Worm (Caenorhabditis elegans) whole organism, young adult: ENCODE measurements around the gene srg-34.
A peak's percentile ranks its signal among the peaks of the same experiment; 100 is the strongest.

Experiments used
- B0035.1 ChIP-seq: sonication (generic microtip); optimal IDR thresholded peaks from 2 replicates; lab custom pipeline; 2016; ENCODE audit warnings: missing genetic modification characterization, mild to moderate bottlenecking, missing compliant biosample characterization, missing genotype, missing genetic modification reagents
- D2030.7 ChIP-seq: fragments of 200-800 bp; sonication (Bioruptor generic); IDR thresholded peaks from 2 replicates; pipeline ENCODE4 v1.3.6; 2022; ENCODE audit warnings: missing genetic modification reagents, missing genetic modification characterization, missing compliant biosample characterization
- F23B12.7 ChIP-seq: sonication (generic microtip); optimal IDR thresholded peaks from 2 replicates; lab custom pipeline; 2017; ENCODE audit warnings: missing genetic modification characterization, mild to moderate bottlenecking, missing compliant biosample characterization, antibody characterized with exemption, moderate library complexity; ENCODE audit not compliant: insufficient read depth
- F33H1.4 ChIP-seq: fragments of 200-800 bp; sonication (Bioruptor generic); IDR thresholded peaks from 2 replicates; pipeline ENCODE4 v1.3.6; 2022; ENCODE audit warnings: missing genetic modification reagents, missing genetic modification characterization, missing compliant biosample characterization
- F37B4.10 ChIP-seq: fragments of 200-800 bp; sonication (Bioruptor generic); IDR thresholded peaks from 2 replicates; pipeline ENCODE4 v1.3.6; 2022; ENCODE audit warnings: missing genetic modification characterization, missing compliant biosample characterization
- F39B2.1 ChIP-seq: fragments of 200-800 bp; sonication (Bioruptor generic); IDR thresholded peaks from 2 replicates; pipeline ENCODE4 v1.3.6; 2022; ENCODE audit warnings: missing genetic modification reagents, missing genetic modification characterization, missing compliant biosample characterization
- K12H6.12 ChIP-seq: fragments of 200-800 bp; sonication (Bioruptor generic); optimal IDR thresholded peaks from 2 replicates; lab custom pipeline; 2018; ENCODE audit warnings: mild to moderate bottlenecking, missing genetic modification characterization, missing compliant biosample characterization
- T26A5.8 ChIP-seq: sonication (generic microtip); optimal IDR thresholded peaks from 2 replicates; lab custom pipeline; 2016; ENCODE audit warnings: missing genetic modification characterization, missing compliant biosample characterization
- Y53F4B.3 ChIP-seq: fragments of 200-800 bp; sonication (Bioruptor generic); IDR thresholded peaks from 2 replicates; pipeline ENCODE4 v1.3.6; 2022; ENCODE audit warnings: missing genetic modification reagents, missing genetic modification characterization, missing compliant biosample characterization
- Y53G8AR.9 ChIP-seq: fragments of 200-800 bp; sonication (Bioruptor generic); conservative IDR thresholded peaks from 2 replicates; pipeline ENCODE4 v1.3.6; 2022; ENCODE audit warnings: missing genetic modification reagents, missing genetic modification characterization, missing compliant biosample characterization
- aptf-3 ChIP-seq: fragments of 200-800 bp; sonication (Bioruptor generic); IDR thresholded peaks from 2 replicates; pipeline ENCODE4 v1.3.6; 2022; ENCODE audit warnings: missing genetic modification characterization, missing compliant biosample characterization
- athp-1 ChIP-seq: sonication (generic microtip); optimal IDR thresholded peaks from 2 replicates; lab custom pipeline; 2017; ENCODE audit warnings: mild to moderate bottlenecking, missing genetic modification characterization, missing compliant biosample characterization
- attf-5 ChIP-seq: fragments of 200-800 bp; sonication (Bioruptor generic); optimal IDR thresholded peaks from 2 replicates; lab custom pipeline; 2018; ENCODE audit warnings: mild to moderate bottlenecking, missing genetic modification characterization, missing compliant biosample characterization
- attf-6 ChIP-seq: fragments of 200-800 bp; sonication (Bioruptor generic); IDR thresholded peaks from 2 replicates; pipeline ENCODE4 v1.3.6; 2022; ENCODE audit warnings: missing genetic modification reagents, missing genetic modification characterization, missing compliant biosample characterization
- bed-1 ChIP-seq: fragments of 200-800 bp; sonication (Bioruptor generic); IDR thresholded peaks from 2 replicates; pipeline ENCODE4 v1.3.6; 2022; ENCODE audit warnings: missing genetic modification reagents, missing genetic modification characterization, missing compliant biosample characterization
- ceh-100 ChIP-seq: fragments of 200-800 bp; sonication (Bioruptor generic); IDR thresholded peaks from 2 replicates; pipeline ENCODE4 v1.3.6; 2022; ENCODE audit warnings: missing genetic modification reagents, missing genetic modification characterization, missing compliant biosample characterization
- ceh-79 ChIP-seq: sonication (generic microtip); optimal IDR thresholded peaks from 2 replicates; lab custom pipeline; 2017; ENCODE audit warnings: mild to moderate bottlenecking, missing genetic modification characterization, missing compliant biosample characterization
- ceh-91 ChIP-seq: fragments of 200-800 bp; sonication (Bioruptor generic); IDR thresholded peaks from 2 replicates; pipeline ENCODE4 v1.3.6; 2022; ENCODE audit warnings: missing genetic modification reagents, missing genetic modification characterization, missing compliant biosample characterization
- dox-1 ChIP-seq: fragments of 200-800 bp; sonication (Bioruptor generic); IDR thresholded peaks from 2 replicates; pipeline ENCODE4 v1.3.6; 2022; ENCODE audit warnings: missing genetic modification reagents, missing genetic modification characterization, missing compliant biosample characterization
- efl-1 ChIP-seq: fragments of 150-350 bp; optimal IDR thresholded peaks from 2 replicates; lab custom pipeline; 2014; ENCODE audit warnings: missing biosample characterization, missing genetic modification reagents, missing genetic modification characterization
- fkh-3 ChIP-seq: sonication (generic microtip); optimal IDR thresholded peaks from 2 replicates; lab custom pipeline; 2016; ENCODE audit warnings: mild to moderate bottlenecking, missing genetic modification characterization, missing compliant biosample characterization
- hmg-1.2 ChIP-seq: fragments of 200-800 bp; sonication (Bioruptor generic); IDR thresholded peaks from 2 replicates; pipeline ENCODE4 v1.3.6; 2022; ENCODE audit warnings: missing genetic modification reagents, missing genetic modification characterization, missing compliant biosample characterization
- lin-40 ChIP-seq: sonication (generic microtip); optimal IDR thresholded peaks from 2 replicates; lab custom pipeline; 2016; ENCODE audit warnings: missing genetic modification characterization, mild to moderate bottlenecking, missing compliant biosample characterization, missing genotype, missing genetic modification reagents
- mel-28 ChIP-seq: sonication (generic microtip); optimal IDR thresholded peaks from 2 replicates; lab custom pipeline; 2016; ENCODE audit warnings: borderline replicate concordance, mild to moderate bottlenecking, missing genetic modification characterization, missing compliant biosample characterization
- pbrm-1 ChIP-seq: fragments of 200-800 bp; sonication (Bioruptor generic); IDR thresholded peaks from 2 replicates; pipeline ENCODE4 v1.3.6; 2022; ENCODE audit warnings: missing genetic modification reagents, missing genetic modification characterization, missing compliant biosample characterization
- pha-4 ChIP-seq: fragments of 150-350 bp; sonication (generic microtip); optimal IDR thresholded peaks from 2 replicates; lab custom pipeline; 2014; ENCODE audit warnings: missing biosample characterization, missing genetic modification reagents, missing genetic modification characterization
- rec-8 ChIP-seq, 2 experiments: sonication (generic microtip); optimal IDR thresholded peaks; 2 replicates each; lab custom pipeline; 2016; ENCODE audit warnings: mild to moderate bottlenecking in 2 of 2, missing genetic modification characterization in 2 of 2, missing genetic modification reagents in 2 of 2, missing genotype in 2 of 2, missing biosample characterization in 1 of 2, missing compliant biosample characterization in 1 of 2, moderate library complexity in 1 of 2
- snpc-1.1 ChIP-seq: sonication (generic microtip); optimal IDR thresholded peaks from 2 replicates; lab custom pipeline; 2017; ENCODE audit warnings: missing genetic modification characterization, mild to moderate bottlenecking, missing compliant biosample characterization, antibody characterized with exemption, moderate library complexity, missing genotype, missing genetic modification reagents; ENCODE audit not compliant: insufficient read depth
- snpc-3.4 ChIP-seq: sonication (generic microtip); optimal IDR thresholded peaks from 2 replicates; lab custom pipeline; 2017; ENCODE audit warnings: missing genetic modification characterization, mild to moderate bottlenecking, missing compliant biosample characterization, antibody characterized with exemption, moderate library complexity, missing genotype, missing genetic modification reagents
- tbx-9 ChIP-seq: sonication (generic microtip); optimal IDR thresholded peaks from 2 replicates; lab custom pipeline; 2016; ENCODE audit warnings: borderline replicate concordance, missing genetic modification characterization, inconsistent platforms, missing compliant biosample characterization
- ztf-6 ChIP-seq: fragments of 200-800 bp; sonication (Bioruptor generic); IDR thresholded peaks from 2 replicates; pipeline ENCODE4 v1.3.6; 2022; ENCODE audit warnings: missing genetic modification reagents, missing genetic modification characterization, missing compliant biosample characterization

srg-34 gene

ce11 chrV:18573199-18573598 is 8.5 kb upstream of the srg-34 start (continued):
- no peak for TF ChIP-seq K12H6.12 (tag; lab: Kevin White, UChicago)
- no peak for TF ChIP-seq attf-6 (GFP tag; lab: Robert Waterston, UW)
- TF ChIP-seq F33H1.4 (GFP tag; lab: Robert Waterston, UW) = no peak
- no peak for TF ChIP-seq bed-1 (GFP tag; lab: Robert Waterston, UW)
- no peak for TF ChIP-seq B0035.1 (tag; lab: Kevin White, UChicago)
- 0 out of 2 replicates have a peak, but pooled peaks have one; percentile 9 for TF ChIP-seq pbrm-1 (GFP tag; lab: Robert Waterston, UW)
- TF ChIP-seq attf-5 (GFP tag; lab: Kevin White, UChicago) = no peak
- TF ChIP-seq Y53G8AR.9 (GFP tag; lab: Robert Waterston, UW) = no peak; the same call in 1 of the 2 replicates

- no peak for TF ChIP-seq F23B12.7
- TF ChIP-seq Y53F4B.3 (GFP tag; lab: Robert Waterston, UW) = no peak
- no peak for TF ChIP-seq snpc-1.1 (tag; lab: Kevin White, UChicago)
- no peak for TF ChIP-seq tbx-9 (tag; lab: Kevin White, UChicago)
- no peak for TF ChIP-seq athp-1 (tag; lab: Kevin White, UChicago)
- TF ChIP-seq efl-1 (GFP tag; lab: Kevin White, UChicago) = no peak
- no peak for TF ChIP-seq pha-4 (tag; lab: Kevin White, UChicago)
- no peak for TF ChIP-seq fkh-3 (tag; lab: Kevin White, UChicago)
- no peak for TF ChIP-seq ceh-100 (GFP tag; lab: Robert Waterston, UW)
- TF ChIP-seq snpc-3.4 = no peak
- no peak for TF ChIP-seq aptf-3
- TF ChIP-seq ceh-91 (GFP tag; lab: Robert Waterston, UW) = no peak
- no peak for TF ChIP-seq rec-8 (tag; optimal IDR thresholded peaks at IDR 0.05; lab: Kevin White, UChicago)
- TF ChIP-seq hmg-1.2 (GFP tag; lab: Robert Waterston, UW) = no peak
- TF ChIP-seq attf-5 (GFP tag; lab: Kevin White, UChicago) = no peak
- no peak for TF ChIP-seq mel-28 (tag; lab: Kevin White, UChicago)
- TF ChIP-seq ceh-79 (tag; lab: Kevin White, UChicago) = no peak
- TF ChIP-seq, all 124 proteins: peak for 0
Observed at ce11 chrV:18571533-18571932, 6.8 kb upstream of the srg-34 start, which contains the start of gene Y51A2D.21. Y51A2D.21 (plus strand) TSS chrV:18571833.

DNA sequence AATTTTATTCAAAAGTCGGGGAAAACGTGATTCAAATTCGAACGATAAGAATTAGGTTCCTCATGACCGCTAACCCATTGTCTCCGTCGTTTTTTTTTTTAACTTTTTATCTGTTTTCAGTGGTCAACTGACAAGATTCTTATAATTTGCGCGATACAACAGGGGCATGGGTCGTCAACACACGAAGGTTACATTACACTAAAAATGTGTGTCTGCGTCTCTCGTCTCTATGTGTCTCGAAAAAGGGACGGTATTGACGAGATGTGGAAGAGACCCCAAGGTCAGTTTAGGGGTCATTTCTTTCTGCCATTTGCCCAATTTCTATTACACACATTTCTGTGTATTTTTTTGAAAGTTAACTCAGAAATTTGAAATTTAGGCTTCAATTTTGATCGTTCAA is 4.8 kb upstream of the srg-34 start:
- TF ChIP-seq ceh-79 (tag; lab: Kevin White, UChicago) (no peak), bed-1 (GFP tag; lab: Robert Waterston, UW) (no peak), T26A5.8 (tag; lab: Kevin White, UChicago) (no peak), ztf-6 (GFP tag; lab: Robert Waterston, UW) (no peak), lin-40 (tag; lab: Kevin White, UChicago) (peak; percentile 32), mel-28 (tag; lab: Kevin White, UChicago) (no peak), F39B2.1 (GFP tag; lab: Robert Waterston, UW) (no peak)

DNA sequence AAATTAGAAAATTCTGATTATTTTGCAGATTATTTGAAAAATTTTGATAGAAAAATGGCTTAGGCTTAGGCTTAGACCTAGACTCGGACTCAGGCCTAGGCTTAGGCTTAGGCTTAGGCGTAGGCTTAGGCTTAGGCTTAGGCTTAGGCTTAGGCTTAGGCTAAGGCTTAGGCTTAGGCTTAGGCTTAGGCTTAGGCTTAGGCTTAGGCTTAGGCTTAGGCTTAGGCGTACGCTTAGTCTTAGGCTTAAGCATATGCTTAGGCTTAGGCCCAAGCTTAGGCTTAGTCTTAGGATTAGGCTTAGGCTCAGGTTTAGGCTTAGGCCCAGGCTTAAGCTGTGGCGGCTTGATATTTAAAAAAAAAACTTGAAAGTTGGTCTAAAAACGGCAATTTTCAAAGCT is 1.7 kb upstream of the srg-34 start:
- TF ChIP-seq D2030.7 (peak; percentile 32; the same call in 1 of the 2 replicates), dox-1 (GFP tag; lab: Robert Waterston, UW) (peak; percentile 75), F37B4.10 (GFP tag; lab: Robert Waterston, UW) (0 out of 2 replicates have a peak, but pooled peaks have one; percentile 47)
